In genomic region chrX:4962964-4963363, dm6 we compare ENCODE assay signal across 1 fruit fly cellular context.
TF ChIP-seq lines count a peak whose summit lies in the region.

No protein-coding gene starts in this region.

TF ChIP-seq in whole organism, prepupa, 60 proteins besides CTCF, POLR2A, EP300 and RAD21 (continued from another document):
- no peak for TF ChIP-seq Blimp-1 (GFP tag; optimal IDR thresholded peaks at IDR 0.05; lab: Kevin White, UChicago)
- TF ChIP-seq spab (GFP tag; optimal IDR thresholded peaks at IDR 0.05; lab: Kevin White, UChicago): no peak
- no peak for TF ChIP-seq Eip75B (GFP tag; optimal IDR thresholded peaks at IDR 0.05; lab: Kevin White, UChicago)
- TF ChIP-seq CG6808 (GFP tag; optimal IDR thresholded peaks at IDR 0.05; lab: Kevin White, UChicago): no peak
- TF ChIP-seq CG11902 (GFP tag; optimal IDR thresholded peaks at IDR 0.05; lab: Kevin White, UChicago): no peak
- TF ChIP-seq dsx (GFP tag; optimal IDR thresholded peaks at IDR 0.05; lab: Kevin White, UChicago; ENCODE audit: poor library complexity, severe bottlenecking): no peak
- TF ChIP-seq Met (GFP tag; optimal IDR thresholded peaks at IDR 0.05; lab: Kevin White, UChicago): no peak
- TF ChIP-seq CG6792 (GFP tag; optimal IDR thresholded peaks at IDR 0.05; lab: Kevin White, UChicago): no peak
- TF ChIP-seq CG9139 (GFP tag; optimal IDR thresholded peaks at IDR 0.05; lab: Kevin White, UChicago): no peak
- TF ChIP-seq esn (GFP tag; optimal IDR thresholded peaks at IDR 0.05; lab: Kevin White, UChicago): no peak
- TF ChIP-seq Sox14 (GFP tag; optimal IDR thresholded peaks at IDR 0.05; lab: Kevin White, UChicago): peak; percentile 15
- TF ChIP-seq achi (GFP tag; optimal IDR thresholded peaks at IDR 0.05; lab: Kevin White, UChicago): peak; percentile 41
- no peak for TF ChIP-seq fkh (GFP tag; optimal IDR thresholded peaks at IDR 0.05; lab: Kevin White, UChicago)
- no peak for TF ChIP-seq ss (GFP tag; optimal IDR thresholded peaks at IDR 0.05; lab: Kevin White, UChicago)
